Fruit fly (Drosophila melanogaster) whole organism: Measurements from ENCODE around the gene Etfb.

Source experiments
- CG8478 ChIP-seq: fragments of >200 bp; optimal IDR thresholded peaks from 2 replicates; lab custom pipeline; 2018; ENCODE audit warnings: inconsistent platforms
- Dll ChIP-seq: fragments of >200 bp; optimal IDR thresholded peaks from 2 replicates; lab custom pipeline; 2017
- EcR ChIP-seq, 2 experiments: fragments of >200 bp; optimal IDR thresholded peaks; 2 replicates each; lab custom pipeline; 2017; ENCODE audit warnings: missing biosample characterization in 2 of 2, missing genetic modification characterization in 2 of 2, missing genetic modification reagents in 2 of 2
- pan ChIP-seq: fragments of >200 bp; optimal IDR thresholded peaks from 2 replicates; lab custom pipeline; 2017
- psq ChIP-seq: fragments of >200 bp; optimal IDR thresholded peaks from 2 replicates; lab custom pipeline; 2017
- usp ChIP-seq: fragments of >200 bp; optimal IDR thresholded peaks from 2 replicates; lab custom pipeline; 2017; ENCODE audit warnings: missing biosample characterization, missing genetic modification characterization, mixed read lengths

Etfb gene

DNA sequence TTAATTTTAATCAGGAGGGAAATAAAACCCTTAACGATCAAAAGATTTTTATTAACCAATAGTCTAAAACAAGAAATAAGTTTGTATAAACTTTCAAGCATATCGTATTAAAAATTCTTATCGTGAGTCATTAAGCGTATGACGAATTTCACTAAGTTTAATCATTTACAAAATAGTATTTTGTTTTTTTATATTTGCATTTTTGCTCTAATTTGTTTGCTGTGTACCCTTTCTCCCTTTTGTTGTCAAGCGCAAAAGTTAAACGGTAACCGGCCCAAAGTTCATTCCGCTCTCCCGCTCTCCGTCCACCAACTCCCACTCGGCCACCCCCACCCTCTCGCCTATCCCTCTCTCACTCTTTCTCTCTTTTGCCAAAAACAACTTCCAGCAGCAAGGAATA, 38.9 kb downstream of the Etfb start:
- TF ChIP-seq CG8478 (lab: Kevin White, UChicago) (no peak), EcR (GFP tag; optimal IDR thresholded peaks at IDR 0.05; lab: Kevin White, UChicago) (peak in 1 of 2 experiments; percentile 32), pan (no peak), usp (GFP tag; lab: Kevin White, UChicago) (no peak), psq (lab: Kevin White, UChicago) (no peak), Dll (lab: Kevin White, UChicago) (no peak)

DNA sequence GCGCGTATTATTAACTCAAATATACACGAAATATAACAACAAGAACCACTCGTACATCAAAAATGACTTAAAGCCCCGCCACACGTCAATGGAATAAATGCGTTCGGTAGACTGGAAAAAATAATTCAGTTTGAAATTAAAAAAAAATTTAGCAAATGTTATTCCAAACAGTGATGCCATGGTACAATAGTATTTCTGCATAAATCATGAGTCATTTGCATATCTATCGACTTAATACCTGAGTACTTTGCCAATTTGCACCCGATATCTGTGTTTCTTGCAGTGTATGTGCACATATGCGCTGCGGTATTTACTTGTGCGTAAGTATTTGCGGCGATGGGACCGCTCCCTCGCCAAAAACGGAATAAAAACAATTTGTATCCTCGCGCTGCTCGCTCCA, 39.6 kb downstream of the Etfb start:
- TF ChIP-seq usp (GFP tag; lab: Kevin White, UChicago), result no peak
- no peak for TF ChIP-seq psq (lab: Kevin White, UChicago)
- peak in 1 of 2 experiments; percentile 45 for TF ChIP-seq EcR (GFP tag; optimal IDR thresholded peaks at IDR 0.05; lab: Kevin White, UChicago)

DNA sequence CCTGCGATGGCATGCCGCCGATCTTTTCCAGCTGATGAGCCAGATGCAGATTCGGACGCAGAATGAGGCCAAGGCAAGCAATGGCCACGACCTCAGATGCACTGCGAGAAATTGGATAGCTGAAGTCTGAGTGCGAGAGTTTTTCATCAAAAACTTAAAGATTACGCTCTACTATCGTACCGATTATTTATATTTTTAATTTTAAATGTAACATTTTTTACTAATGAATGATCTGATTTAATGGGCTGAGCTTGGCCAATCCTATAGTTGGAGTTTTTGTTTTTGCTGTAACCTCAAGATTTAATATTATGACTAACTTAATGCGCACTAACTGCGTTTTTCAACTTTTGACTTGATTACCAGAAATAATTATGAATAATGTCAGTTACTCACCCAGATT, 40.4 kb downstream of the Etfb start:
- TF ChIP-seq psq (lab: Kevin White, UChicago) (no peak), pan (no peak), CG8478 (lab: Kevin White, UChicago) (no peak), Dll (lab: Kevin White, UChicago) (no peak), usp (GFP tag; lab: Kevin White, UChicago) (no peak), EcR (GFP tag; optimal IDR thresholded peaks at IDR 0.05; lab: Kevin White, UChicago) (no peak)

DNA sequence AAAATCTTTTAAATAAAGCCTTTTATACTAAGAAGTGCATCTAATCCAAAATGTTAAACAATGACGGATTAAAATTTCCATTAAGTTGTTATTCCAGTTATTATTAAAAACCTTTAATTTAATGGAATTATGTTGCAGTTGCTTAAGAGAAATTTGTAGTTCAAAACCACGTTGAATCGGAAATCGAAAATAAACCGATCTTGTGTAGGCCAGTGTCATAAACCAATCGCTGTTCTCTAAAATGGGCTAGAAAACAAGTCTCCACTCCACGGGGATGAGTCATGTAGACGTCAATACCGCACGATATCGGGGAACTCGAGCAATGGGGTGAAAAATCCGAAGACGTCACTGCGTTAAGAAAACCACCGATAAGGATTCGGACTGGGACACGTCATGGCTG, 41.2 kb downstream of the Etfb start:
- TF ChIP-seq pan, result no peak
- TF ChIP-seq Dll (lab: Kevin White, UChicago), result no peak
- TF ChIP-seq EcR (GFP tag; optimal IDR thresholded peaks at IDR 0.05; lab: Kevin White, UChicago), result no peak
- TF ChIP-seq usp (GFP tag; lab: Kevin White, UChicago), result no peak
- TF ChIP-seq CG8478 (lab: Kevin White, UChicago), result no peak
- no peak for TF ChIP-seq psq (lab: Kevin White, UChicago)

DNA sequence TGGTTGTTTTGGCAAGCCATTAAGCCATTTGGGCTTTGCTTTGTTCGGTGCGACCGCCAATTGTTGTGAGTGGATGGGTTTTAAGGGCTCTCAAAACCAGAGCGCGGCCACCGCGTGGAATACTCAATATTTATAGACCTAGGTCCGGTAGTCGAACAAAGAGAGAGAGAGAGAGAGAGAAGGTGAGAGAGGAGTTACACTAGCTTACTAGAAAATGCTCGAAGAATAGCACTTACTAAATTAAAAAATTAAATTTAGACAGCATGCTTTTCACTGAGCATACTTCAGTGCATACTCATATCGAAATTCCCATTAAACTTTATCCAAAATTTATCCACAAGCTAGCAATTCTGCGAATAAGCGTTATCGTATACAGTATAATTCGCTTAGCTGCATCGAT, 42.7 kb downstream of the Etfb start:
- TF ChIP-seq Dll (lab: Kevin White, UChicago), result no peak
- TF ChIP-seq usp (GFP tag; lab: Kevin White, UChicago), result no peak
- TF ChIP-seq pan, result no peak
- no peak for TF ChIP-seq CG8478 (lab: Kevin White, UChicago)
- TF ChIP-seq psq (lab: Kevin White, UChicago), result no peak
- no peak for TF ChIP-seq EcR (GFP tag; optimal IDR thresholded peaks at IDR 0.05; lab: Kevin White, UChicago)

DNA sequence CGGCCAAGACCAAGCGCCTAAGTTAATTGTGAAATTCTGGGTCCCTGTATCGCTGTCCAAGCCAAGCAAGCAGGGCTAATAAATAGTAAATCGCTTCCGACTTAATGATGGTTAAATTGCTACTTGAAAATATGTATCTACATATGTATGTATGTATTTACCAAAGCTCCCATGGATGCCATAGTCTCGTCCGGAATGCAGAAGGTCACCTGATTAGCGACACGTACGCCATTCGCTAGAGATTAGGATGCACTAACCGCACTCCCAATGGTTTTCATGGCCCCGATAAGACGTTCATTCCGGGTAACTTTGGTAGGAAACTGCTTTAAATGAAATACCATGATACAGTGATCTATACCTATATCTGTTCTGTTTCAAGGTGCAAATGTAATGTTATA, 44.0 kb downstream of the Etfb start:
- TF ChIP-seq psq (lab: Kevin White, UChicago) (no peak), usp (GFP tag; lab: Kevin White, UChicago) (no peak), EcR (GFP tag; optimal IDR thresholded peaks at IDR 0.05; lab: Kevin White, UChicago) (no peak), pan (no peak), Dll (lab: Kevin White, UChicago) (no peak), CG8478 (lab: Kevin White, UChicago) (no peak)

DNA sequence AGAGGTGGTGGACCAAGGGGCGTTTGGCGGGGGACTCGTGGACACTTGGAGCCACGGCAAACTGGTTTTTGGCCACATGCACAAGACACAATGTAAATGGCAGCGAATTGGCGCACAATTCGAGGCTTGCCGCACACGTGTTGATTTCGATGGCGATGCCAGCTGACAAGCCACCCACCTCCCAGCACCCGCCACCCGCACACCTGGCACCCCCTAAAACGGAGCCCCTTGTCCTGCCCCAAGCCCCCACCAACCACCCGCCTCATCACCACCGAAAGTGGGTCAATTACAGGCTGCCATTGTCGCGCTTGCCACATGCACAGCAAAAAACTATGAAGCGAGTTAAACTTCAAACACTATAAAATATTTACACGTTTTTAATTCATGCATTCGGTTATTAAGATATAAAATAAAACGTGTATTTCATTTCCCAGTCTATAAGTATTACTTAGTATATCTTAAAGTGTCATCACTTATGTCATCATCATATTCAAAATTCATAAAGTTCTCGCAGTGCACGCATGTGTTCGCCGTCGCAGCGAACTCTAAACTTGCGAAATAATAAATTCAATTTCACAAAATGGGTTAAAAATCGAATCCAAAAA, 44.5 kb downstream of the Etfb start:
- TF ChIP-seq CG8478 (lab: Kevin White, UChicago), result no peak
- TF ChIP-seq Dll (lab: Kevin White, UChicago), result no peak
- no peak for TF ChIP-seq EcR (GFP tag; optimal IDR thresholded peaks at IDR 0.05; lab: Kevin White, UChicago)
- TF ChIP-seq usp (GFP tag; lab: Kevin White, UChicago), result no peak
- no peak for TF ChIP-seq pan
- TF ChIP-seq psq (lab: Kevin White, UChicago), result no peak

DNA sequence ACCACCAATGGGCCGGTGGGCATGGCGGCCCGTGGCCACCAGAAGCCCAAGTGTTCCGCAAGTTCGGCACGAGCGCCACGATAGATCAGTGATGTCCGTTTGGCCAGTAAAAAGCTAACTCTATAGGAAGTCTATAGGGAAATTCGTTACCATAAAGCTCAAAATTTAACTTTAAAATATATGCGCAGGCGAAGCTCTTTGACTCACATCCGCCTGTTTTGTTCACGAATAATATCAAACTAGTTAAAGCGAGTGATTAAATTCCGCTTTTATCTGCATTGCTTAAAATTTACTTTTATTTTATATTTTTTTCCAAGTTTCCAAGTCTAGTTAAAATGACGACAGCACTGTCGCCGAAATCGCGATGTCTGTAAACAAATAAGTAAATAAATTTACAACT, 45.1 kb downstream of the Etfb start:
- TF ChIP-seq EcR (GFP tag; optimal IDR thresholded peaks at IDR 0.05; lab: Kevin White, UChicago), result no peak
- TF ChIP-seq psq (lab: Kevin White, UChicago), result no peak
- TF ChIP-seq pan, result no peak
- TF ChIP-seq usp (GFP tag; lab: Kevin White, UChicago), result no peak
- no peak for TF ChIP-seq Dll (lab: Kevin White, UChicago)
- TF ChIP-seq CG8478 (lab: Kevin White, UChicago), result no peak

DNA sequence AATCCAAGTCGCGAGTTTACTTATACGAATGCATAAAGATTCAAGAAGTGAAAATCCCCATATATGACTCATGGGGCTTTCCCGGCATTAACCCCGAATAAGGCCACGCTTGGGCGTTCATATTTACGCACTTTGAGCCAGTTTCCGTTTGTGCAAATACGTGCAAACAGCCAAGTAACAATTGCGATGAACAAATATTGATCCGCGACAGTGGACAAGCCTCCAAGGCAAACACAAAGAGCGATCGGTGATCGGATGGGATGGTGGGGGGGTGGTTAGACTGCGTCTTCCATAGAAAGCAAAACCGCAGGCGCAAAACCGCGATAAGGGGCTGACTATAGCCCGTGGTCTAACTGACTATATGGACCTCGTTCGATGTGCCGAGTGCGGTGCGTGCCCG, 45.5 kb downstream of the Etfb start:
- TF ChIP-seq Dll (lab: Kevin White, UChicago) (no peak), psq (lab: Kevin White, UChicago) (no peak), CG8478 (lab: Kevin White, UChicago) (no peak), usp (GFP tag; lab: Kevin White, UChicago) (no peak), EcR (GFP tag; optimal IDR thresholded peaks at IDR 0.05; lab: Kevin White, UChicago) (no peak), pan (no peak)

DNA sequence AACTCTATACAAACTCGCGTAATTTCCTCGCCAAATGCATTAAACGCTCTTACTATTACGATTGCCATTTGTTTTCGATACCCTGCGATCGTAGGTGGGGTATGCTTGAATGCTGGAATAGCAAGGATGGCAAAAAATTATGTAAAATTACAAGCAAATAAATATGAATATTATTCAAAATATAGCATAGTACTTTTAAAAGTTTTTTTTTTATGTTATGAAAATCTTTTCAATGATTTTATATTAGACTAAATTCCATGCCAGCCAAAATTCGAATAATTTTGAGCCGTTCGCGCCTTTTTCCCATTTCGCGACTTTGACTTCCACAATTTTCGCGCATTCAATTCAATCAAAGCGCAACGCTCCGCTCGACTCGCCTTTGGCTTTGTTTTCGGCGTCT, 46.6 kb downstream of the Etfb start:
- TF ChIP-seq psq (lab: Kevin White, UChicago) (no peak), CG8478 (lab: Kevin White, UChicago) (no peak), EcR (GFP tag; optimal IDR thresholded peaks at IDR 0.05; lab: Kevin White, UChicago) (no peak)

DNA sequence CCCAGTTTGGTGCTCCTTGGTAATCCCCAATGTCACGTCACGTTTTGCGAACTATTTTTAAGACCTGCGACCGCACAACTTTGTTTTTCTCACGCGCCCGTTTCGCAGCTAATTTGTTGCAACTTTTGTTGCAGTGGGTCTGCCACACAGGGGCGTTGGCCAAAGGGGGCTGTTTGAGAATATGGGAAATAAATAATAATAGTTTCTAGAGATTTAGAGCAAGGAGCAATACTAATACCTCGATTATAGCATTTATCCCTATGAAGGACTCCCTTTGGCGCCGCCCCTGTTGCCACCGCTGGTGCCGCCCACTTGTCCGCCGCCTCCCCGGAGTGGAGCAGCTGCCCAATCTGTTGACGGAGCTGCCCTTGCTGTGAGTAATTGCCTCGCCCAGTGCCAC, 47.5 kb downstream of the Etfb start:
- TF ChIP-seq CG8478 (lab: Kevin White, UChicago) (no peak), psq (lab: Kevin White, UChicago) (no peak), Dll (lab: Kevin White, UChicago) (no peak), EcR (GFP tag; optimal IDR thresholded peaks at IDR 0.05; lab: Kevin White, UChicago) (no peak), usp (GFP tag; lab: Kevin White, UChicago) (no peak), pan (no peak)
